Worm (Caenorhabditis elegans) whole organism, dauer: ENCODE results near the gene skpt-1.

ENCODE experiments used
- unc-62 ChIP-seq: sonication (generic microtip); optimal IDR thresholded peaks from 2 replicates; lab custom pipeline; 2017; ENCODE audit warnings: missing biosample characterization, missing genetic modification reagents, missing genetic modification characterization

Gene skpt-1

DNA sequence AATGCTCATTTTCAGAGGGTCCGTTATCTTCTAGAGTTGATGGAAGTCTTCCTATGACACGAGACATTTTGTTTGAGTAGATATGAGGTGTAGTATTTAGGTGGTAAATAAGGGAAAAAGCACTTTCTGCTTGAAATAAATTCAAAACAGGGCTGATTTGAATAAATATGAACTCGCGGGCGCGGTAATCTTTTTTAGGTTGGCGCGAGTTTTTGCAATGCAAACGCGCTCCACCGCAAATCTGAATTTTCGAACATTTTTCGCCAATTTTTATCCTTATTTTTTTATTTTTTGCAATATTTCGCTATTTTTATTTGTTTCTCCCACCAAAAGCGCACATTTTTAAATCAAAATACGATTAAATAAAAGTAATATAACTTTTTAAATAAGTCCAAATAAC, at the start of gene skpt-1:
skpt-1 (minus strand) TSS at position 219 of the 400 bp plus-strand sequence.
- no peak for TF ChIP-seq unc-62 (GFP tag; lab: Kevin White, UChicago)

ce11 chrIII:5495168-5495567, 47.0 kb upstream of the skpt-1 start, which contains the start of gene R02F2.8:
Gene R02F2.8, minus strand, starts transcription at chrIII:5495268.
- TF ChIP-seq unc-62 (GFP tag; lab: Kevin White, UChicago), result no peak

- TF ChIP-seq unc-62 (GFP tag; lab: Kevin White, UChicago), result no peak
Measured at ce11 chrIII:5487087-5487603, 39.0 kb upstream of the skpt-1 start, which contains the start of gene osg-1. Gene osg-1, plus strand, starts transcription at chrIII:5487553.

ce11 chrIII:5486345-5486744, 38.1 kb upstream of the skpt-1 start:
- no peak for TF ChIP-seq unc-62 (GFP tag; lab: Kevin White, UChicago)

DNA sequence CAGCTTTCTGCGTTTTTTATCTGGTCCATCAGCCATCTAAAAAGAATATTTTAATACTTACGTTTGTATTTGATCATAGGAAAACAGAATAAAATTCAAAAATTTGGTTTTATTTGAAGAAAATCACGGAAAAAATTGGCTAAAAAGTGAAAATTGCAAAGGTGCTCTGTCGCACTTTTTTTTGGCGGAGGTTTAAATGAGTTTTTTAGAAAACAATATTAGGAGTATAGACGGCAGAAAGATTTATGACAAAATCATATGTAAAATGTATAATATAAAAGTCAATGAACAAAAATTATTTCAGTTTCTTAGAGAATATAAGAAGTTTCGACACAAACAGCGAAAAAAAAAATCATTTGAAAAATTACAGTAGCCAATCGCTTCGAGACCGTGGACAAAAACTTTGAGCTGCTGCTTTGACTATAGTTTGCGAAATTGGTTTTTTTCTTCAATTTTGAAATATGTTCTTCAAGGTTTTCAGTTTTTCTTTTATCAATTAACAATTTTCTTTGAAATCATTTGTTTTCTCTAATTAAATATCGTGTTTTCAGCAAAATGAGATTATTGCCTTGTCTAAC, 35.6 kb upstream of the skpt-1 start, which contains the start of the genes R02F2.7 and R02F2.4:
R02F2.7 (minus strand) TSS at position 36 of the 578 bp plus-strand sequence.
R02F2.4 (plus strand) TSS at position 552 of the 578 bp plus-strand sequence.
- TF ChIP-seq unc-62 (GFP tag; lab: Kevin White, UChicago), result no peak

ce11 chrIII:5479493-5480167, 31.4 kb upstream of the skpt-1 start:
- TF ChIP-seq unc-62 (GFP tag; lab: Kevin White, UChicago), result no peak

DNA sequence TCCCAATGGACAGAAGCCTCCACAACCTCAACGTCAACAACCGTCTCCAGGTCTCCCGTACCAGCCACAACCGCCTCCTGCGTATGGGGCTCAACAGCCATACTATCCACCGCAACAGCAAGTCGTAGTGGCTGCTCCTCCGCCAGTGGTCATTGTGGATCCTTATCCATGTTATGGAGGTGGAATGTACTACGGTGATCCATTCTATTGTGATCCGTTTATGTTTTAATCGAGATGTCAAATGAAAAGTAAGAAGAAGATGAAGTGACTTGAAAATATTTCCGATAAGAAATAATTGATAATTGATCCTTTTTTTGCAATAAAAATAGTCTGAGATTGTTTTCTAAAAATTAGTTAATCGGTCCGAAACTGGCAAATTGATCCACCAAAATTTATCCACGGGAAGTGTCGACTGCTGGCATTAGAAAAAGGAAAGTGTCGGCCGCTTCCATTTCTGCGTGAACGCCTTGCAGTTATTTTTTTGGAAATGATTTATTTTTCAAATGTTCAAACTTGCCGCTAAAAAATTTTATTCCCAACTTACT, 30.7 kb upstream of the skpt-1 start, which contains the start of the genes R02F2.6 and R02F2.5:
R02F2.6 (minus strand) TSS at position 101 of the 545 bp plus-strand sequence.
R02F2.5 (plus strand) TSS at position 495 of the 545 bp plus-strand sequence.
- TF ChIP-seq unc-62 (GFP tag; lab: Kevin White, UChicago), result no peak

DNA sequence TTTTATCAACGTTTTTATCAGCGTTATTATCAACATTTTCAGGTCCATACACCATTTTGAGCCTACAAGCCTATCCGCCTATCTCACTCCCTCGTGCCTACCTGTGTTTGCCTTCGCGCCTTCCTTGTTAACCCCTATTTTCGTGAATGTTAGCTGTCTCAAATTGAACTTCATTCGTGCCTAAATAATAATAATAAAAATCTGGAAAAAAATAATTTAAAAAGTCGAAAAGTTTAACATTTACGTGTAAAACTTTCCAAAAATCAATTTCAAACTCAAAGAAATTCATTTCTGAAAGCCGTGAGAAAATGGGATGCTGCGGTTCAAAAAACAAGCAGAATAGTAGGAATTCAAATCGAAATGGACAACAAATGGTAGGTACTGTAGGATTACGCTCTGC, 29.8 kb upstream of the skpt-1 start, which contains the start of gene R02F2.10:
R02F2.10 (plus strand) TSS at position 301 of the 400 bp plus-strand sequence.
- TF ChIP-seq unc-62 (GFP tag; lab: Kevin White, UChicago), result no peak

ce11 chrIII:5474176-5474575, 26.0 kb upstream of the skpt-1 start, which contains the start of gene lon-1:
Gene lon-1, plus strand, starts transcription at chrIII:5474476.
- TF ChIP-seq unc-62 (GFP tag; lab: Kevin White, UChicago), result no peak

DNA sequence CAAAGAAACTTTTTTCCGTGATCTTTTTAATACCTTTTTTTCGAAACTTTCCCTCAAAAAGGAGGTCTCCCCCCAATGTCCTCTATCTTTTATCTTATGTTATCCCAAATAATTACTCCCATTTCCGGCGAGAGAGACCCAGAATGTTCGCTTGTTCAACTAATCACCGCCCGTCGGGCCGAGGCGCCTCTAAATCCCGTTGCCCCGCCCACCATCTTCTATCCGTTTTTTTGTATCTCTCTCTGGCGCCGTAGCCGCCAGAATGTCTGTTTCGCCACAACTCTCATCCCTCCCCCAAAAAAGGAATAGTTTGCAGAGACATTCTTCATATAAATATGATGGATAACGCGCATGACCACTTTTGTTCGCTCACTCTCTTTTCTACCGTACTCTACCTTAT, 24.5 kb upstream of the skpt-1 start:
- no peak for TF ChIP-seq unc-62 (GFP tag; lab: Kevin White, UChicago)

DNA sequence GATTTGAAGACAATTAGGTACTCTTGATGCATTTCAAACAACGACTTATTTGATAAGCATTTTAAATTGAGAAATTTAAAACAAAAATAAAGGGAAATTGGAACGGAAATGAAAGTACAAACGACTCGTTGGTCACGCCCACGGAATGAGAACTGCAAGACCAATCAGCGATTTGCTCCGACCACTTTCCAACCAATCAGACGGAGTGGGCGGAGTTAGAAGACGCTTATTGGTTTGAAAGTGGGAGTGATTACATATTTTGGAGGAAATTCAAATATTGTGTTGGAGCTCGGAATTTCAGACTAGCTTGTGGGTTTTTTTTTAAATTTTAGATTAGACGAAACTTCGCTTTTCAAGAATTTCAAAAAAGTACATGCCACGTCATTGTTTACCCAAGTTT, 20.9 kb upstream of the skpt-1 start:
- no peak for TF ChIP-seq unc-62 (GFP tag; lab: Kevin White, UChicago)

- no peak for TF ChIP-seq unc-62 (GFP tag; lab: Kevin White, UChicago)
Measured at ce11 chrIII:5464850-5465249, 16.7 kb upstream of the skpt-1 start.

ce11 chrIII:5464077-5464476, 15.9 kb upstream of the skpt-1 start, which contains the start of gene F48E8.2:
Gene F48E8.2, plus strand, starts transcription at chrIII:5464377.
- no peak for TF ChIP-seq unc-62 (GFP tag; lab: Kevin White, UChicago)

- TF ChIP-seq unc-62 (GFP tag; lab: Kevin White, UChicago), result no peak
Measured at ce11 chrIII:5461079-5461478, 12.9 kb upstream of the skpt-1 start, which contains the start of gene F48E8.3. Gene F48E8.3, plus strand, starts transcription at chrIII:5461379.

DNA sequence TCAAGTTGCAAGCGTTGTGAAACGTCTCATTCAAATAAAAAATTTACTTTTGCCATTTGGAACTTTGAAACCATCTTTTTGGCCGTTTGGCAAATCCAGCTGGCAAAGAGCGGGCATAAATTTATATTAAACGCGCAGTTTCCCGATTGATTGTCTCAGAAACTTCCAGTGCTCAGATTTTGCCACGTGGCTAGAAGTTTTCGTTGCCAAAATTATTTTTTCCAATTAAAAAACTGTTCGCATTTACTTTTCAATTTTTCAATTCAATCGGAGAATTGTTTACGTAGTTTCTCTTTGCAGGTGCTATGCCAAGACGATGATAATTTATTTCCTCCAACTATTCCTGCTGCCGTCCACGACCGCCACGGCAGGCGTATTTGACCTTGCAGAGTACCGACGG, 5.1 kb upstream of the skpt-1 start, which contains the start of gene F48E8.4:
F48E8.4 (plus strand) TSS at position 301 of the 400 bp plus-strand sequence.
- TF ChIP-seq unc-62 (GFP tag; lab: Kevin White, UChicago), result no peak

DNA sequence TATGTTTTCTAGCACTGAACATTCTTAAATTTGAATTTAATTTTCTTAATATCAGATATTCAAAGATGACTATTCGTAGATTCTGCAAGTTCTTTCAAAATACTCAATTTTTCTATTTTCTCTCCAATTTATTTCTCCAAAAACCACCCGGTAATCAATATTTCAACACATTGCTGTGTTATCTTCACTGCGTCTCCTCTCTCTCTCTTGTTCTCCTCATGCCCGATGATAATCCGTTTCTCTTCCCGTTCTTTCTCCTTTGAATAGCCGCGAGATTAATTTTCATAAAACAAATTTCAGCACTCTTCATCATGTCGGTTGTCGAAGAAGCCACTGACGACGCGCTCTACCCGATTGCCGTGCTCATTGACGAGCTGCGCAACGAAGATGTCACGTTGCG, 2.2 kb upstream of the skpt-1 start, which contains the start of gene paa-1:
paa-1 (plus strand) TSS at position 301 of the 400 bp plus-strand sequence.
- no peak for TF ChIP-seq unc-62 (GFP tag; lab: Kevin White, UChicago)
